Worm (Caenorhabditis elegans): ENCODE measurements around the gene lgc-33.

DNA sequence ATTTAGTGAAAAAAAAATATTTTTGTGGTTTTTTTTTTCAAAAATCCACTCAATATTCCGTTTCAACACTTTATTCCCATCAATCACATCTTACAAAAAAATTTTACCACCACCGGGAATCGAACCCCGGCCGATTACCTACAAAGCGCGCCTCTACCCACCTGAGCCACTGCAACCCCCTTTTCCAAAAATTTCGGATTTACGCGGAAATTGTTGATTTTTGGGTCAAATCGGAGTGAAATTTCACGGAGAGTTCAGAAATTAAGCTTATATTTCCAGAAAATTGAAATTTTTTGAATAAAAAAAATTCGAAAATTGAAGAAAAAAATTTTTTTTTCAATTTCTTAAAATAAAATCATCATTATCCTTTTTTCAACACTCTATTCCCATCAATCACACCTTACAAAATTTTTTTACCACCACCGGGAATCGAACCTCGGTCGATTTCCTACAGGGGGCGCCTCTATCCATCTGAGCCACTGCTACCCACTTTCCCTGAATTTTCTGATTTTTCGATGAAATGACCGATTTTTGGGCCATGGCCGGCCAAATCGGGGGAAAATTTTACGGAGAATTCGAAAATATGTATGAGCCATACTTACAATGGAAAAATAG lies 28.0 kb downstream of the lgc-33 start:
- TF ChIP-seq jun-1 (tag; optimal IDR thresholded peaks at IDR 0.05) (no peak), Y116A8C.19 (tag; optimal IDR thresholded peaks at IDR 0.05; ENCODE audit: borderline replicate concordance) (no peak), unc-130 (tag; optimal IDR thresholded peaks at IDR 0.05) (no peak), ama-1 (optimal IDR thresholded peaks at IDR 0.05) (no peak)

All from whole organism, L1 larva.